Fruit fly (Drosophila melanogaster): ENCODE data around the gene hh.

hh gene

dm6 chr3R:23141678-23142338 lies at the start of gene hh (continued):
- TF ChIP-seq mld (GFP tag; IDR thresholded peaks at IDR 0.05; ENCODE audit: partially characterized antibody), result no peak
- TF ChIP-seq CG17612 (GFP tag; IDR thresholded peaks at IDR 0.05), result no peak
- no peak for TF ChIP-seq CG6813 (GFP tag; optimal IDR thresholded peaks at IDR 0.05)
- TF ChIP-seq C15 (GFP tag; IDR thresholded peaks at IDR 0.05), result no peak
- no peak for TF ChIP-seq nerfin-1 (tag; optimal IDR thresholded peaks at IDR 0.05)
- TF ChIP-seq run (tag; optimal IDR thresholded peaks at IDR 0.05), result no peak
- no peak for TF ChIP-seq Hmx (GFP tag; optimal IDR thresholded peaks at IDR 0.05)
- no peak for TF ChIP-seq gro (GFP tag; optimal IDR thresholded peaks at IDR 0.05)
- peak; percentile 95 for TF ChIP-seq Nf-YC (tag; optimal IDR thresholded peaks at IDR 0.05)
- no peak for TF ChIP-seq CG16815 (GFP tag; optimal IDR thresholded peaks at IDR 0.05)
- TF ChIP-seq CG32532 (GFP tag; IDR thresholded peaks at IDR 0.05), result peak; percentile 9; the same call in 1 of the 2 replicates
- TF ChIP-seq jing (GFP tag; optimal IDR thresholded peaks at IDR 0.05), result no peak
- peak; percentile 40 for TF ChIP-seq sd (tag; optimal IDR thresholded peaks at IDR 0.05)
- no peak for TF ChIP-seq CG2116 (GFP tag; optimal IDR thresholded peaks at IDR 0.05)
- TF ChIP-seq CG17359 (tag; optimal IDR thresholded peaks at IDR 0.05), result no peak
- TF ChIP-seq CG34422 (GFP tag; IDR thresholded peaks at IDR 0.05), result no peak
- no peak for TF ChIP-seq lilli (GFP tag; optimal IDR thresholded peaks at IDR 0.05)
- 0 out of 2 replicates have a peak, but pooled peaks have one; percentile 24 for TF ChIP-seq vvl (GFP tag; IDR thresholded peaks at IDR 0.05)
- no peak for TF ChIP-seq CG32772 (GFP tag; IDR thresholded peaks at IDR 0.05)
- no peak for TF ChIP-seq chif (GFP tag; optimal IDR thresholded peaks at IDR 0.05)
- TF ChIP-seq aop (GFP tag; IDR thresholded peaks at IDR 0.05), result no peak
- no peak for TF ChIP-seq CG11247 (GFP tag; IDR thresholded peaks at IDR 0.05)
- no peak for TF ChIP-seq Dip3 (GFP tag; optimal IDR thresholded peaks at IDR 0.05)
- no peak for TF ChIP-seq zf30C (GFP tag; optimal IDR thresholded peaks at IDR 0.05)
- no peak for TF ChIP-seq scrt (GFP tag; optimal IDR thresholded peaks at IDR 0.05)
- no peak for TF ChIP-seq Fer3 (tag; optimal IDR thresholded peaks at IDR 0.05)
- TF ChIP-seq CG1529 (GFP tag; optimal IDR thresholded peaks at IDR 0.05), result no peak
- TF ChIP-seq CG16779 (GFP tag; IDR thresholded peaks at IDR 0.05), result no peak
- TF ChIP-seq chn (GFP tag; optimal IDR thresholded peaks at IDR 0.05), result no peak
- TF ChIP-seq CG6272 (GFP tag; IDR thresholded peaks at IDR 0.05), result no peak
- TF ChIP-seq ap (GFP tag; IDR thresholded peaks at IDR 0.05), result no peak
- 0 out of 4 replicates have a peak, but pooled peaks have one; percentile 18 for TF ChIP-seq chinmo (GFP tag; IDR thresholded peaks at IDR 0.05; ENCODE audit: partially characterized antibody)
- TF ChIP-seq CG13775 (GFP tag; optimal IDR thresholded peaks at IDR 0.05), result no peak
- no peak for TF ChIP-seq NfI (GFP tag; optimal IDR thresholded peaks at IDR 0.05)
- TF ChIP-seq bsh (GFP tag; optimal IDR thresholded peaks at IDR 0.05), result no peak
- peak; percentile 33; the same call in 1 of the 3 replicates for TF ChIP-seq CG6175 (GFP tag; IDR thresholded peaks at IDR 0.05)
- TF ChIP-seq ci (GFP tag; IDR thresholded peaks at IDR 0.05), result no peak
- no peak for TF ChIP-seq CG4617 (GFP tag; optimal IDR thresholded peaks at IDR 0.05; ENCODE audit: borderline replicate concordance)
- TF ChIP-seq schlank (tag; optimal IDR thresholded peaks at IDR 0.05), result no peak
- TF ChIP-seq sens (GFP tag), result peak; percentile 42
- TF ChIP-seq CG3407 (GFP tag; optimal IDR thresholded peaks at IDR 0.05), result no peak
- TF ChIP-seq CG31224 (GFP tag; IDR thresholded peaks at IDR 0.05), result no peak
- no peak for TF ChIP-seq ssp (GFP tag; IDR thresholded peaks at IDR 0.05)
- TF ChIP-seq tin (GFP tag; optimal IDR thresholded peaks at IDR 0.05), result no peak
- TF ChIP-seq Adf1 (GFP tag; IDR thresholded peaks at IDR 0.05), result peak; percentile 35; the same call in 1 of the 2 replicates
- TF ChIP-seq CG15696 (tag; optimal IDR thresholded peaks at IDR 0.05), result no peak
- no peak for TF ChIP-seq CG14014 (GFP tag; IDR thresholded peaks at IDR 0.05)
- no peak for TF ChIP-seq HLHmδ (GFP tag; optimal IDR thresholded peaks at IDR 0.05)
- no peak for TF ChIP-seq lov (optimal IDR thresholded peaks at IDR 0.05)
- no peak for TF ChIP-seq lov (GFP tag; IDR thresholded peaks at IDR 0.05)
- TF ChIP-seq h (optimal IDR thresholded peaks at IDR 0.05), result no peak

Data from whole organism, embryonic.